Worm (Caenorhabditis elegans) whole organism, young adult: ENCODE results near the gene dvc-1.

Experiments used
- C06A6.2 ChIP-seq: fragments of 200-800 bp; sonication (Bioruptor generic); conservative IDR thresholded peaks from 2 replicates; pipeline ENCODE4 v1.3.6; 2022; ENCODE audit warnings: missing genetic modification characterization, missing compliant biosample characterization
- F22D6.2 ChIP-seq: sonication (generic microtip); optimal IDR thresholded peaks from 2 replicates; lab custom pipeline; 2016; ENCODE audit warnings: mild to moderate bottlenecking, missing genetic modification characterization, missing compliant biosample characterization
- F52B5.7 ChIP-seq: sonication (generic microtip); optimal IDR thresholded peaks from 2 replicates; lab custom pipeline; 2016; ENCODE audit warnings: mild to moderate bottlenecking, missing genetic modification characterization, missing compliant biosample characterization
- F57A8.1 ChIP-seq: fragments of 200-800 bp; sonication (Bioruptor generic); optimal IDR thresholded peaks from 2 replicates; lab custom pipeline; 2018; ENCODE audit warnings: mild to moderate bottlenecking, missing genetic modification characterization, moderate library complexity, missing compliant biosample characterization
- T07F8.4 ChIP-seq: sonication (generic microtip); optimal IDR thresholded peaks from 2 replicates; lab custom pipeline; 2016; ENCODE audit warnings: mild to moderate bottlenecking, missing genetic modification characterization, moderate library complexity, missing compliant biosample characterization
- T26A5.8 ChIP-seq: sonication (generic microtip); optimal IDR thresholded peaks from 2 replicates; lab custom pipeline; 2016; ENCODE audit warnings: missing genetic modification characterization, missing compliant biosample characterization
- Y67H2A.10 ChIP-seq: fragments of 200-800 bp; sonication (Bioruptor generic); conservative IDR thresholded peaks from 2 replicates; pipeline ENCODE4 v1.3.6; 2022; ENCODE audit warnings: missing genetic modification reagents, missing genetic modification characterization, missing compliant biosample characterization
- Y95B8A.8 ChIP-seq: fragments of 200-800 bp; sonication (Bioruptor generic); IDR thresholded peaks from 2 replicates; pipeline ENCODE4 v1.3.6; 2022; ENCODE audit warnings: missing genetic modification reagents, missing genetic modification characterization, missing compliant biosample characterization
- bed-2 ChIP-seq: fragments of 200-800 bp; sonication (Bioruptor generic); IDR thresholded peaks from 2 replicates; pipeline ENCODE4 v1.3.6; 2022; ENCODE audit warnings: missing genetic modification reagents, missing genetic modification characterization, missing compliant biosample characterization
- ceh-27 ChIP-seq: fragments of 200-800 bp; sonication (Bioruptor generic); optimal IDR thresholded peaks from 2 replicates; lab custom pipeline; 2018; ENCODE audit warnings: mild to moderate bottlenecking, missing genetic modification characterization, moderate library complexity, missing compliant biosample characterization
- ceh-79 ChIP-seq: sonication (generic microtip); optimal IDR thresholded peaks from 2 replicates; lab custom pipeline; 2017; ENCODE audit warnings: mild to moderate bottlenecking, missing genetic modification characterization, missing compliant biosample characterization
- efl-1 ChIP-seq: fragments of 150-350 bp; optimal IDR thresholded peaks from 2 replicates; lab custom pipeline; 2014; ENCODE audit warnings: missing biosample characterization, missing genetic modification reagents, missing genetic modification characterization
- egl-18 ChIP-seq: fragments of 200-800 bp; sonication (Bioruptor generic); IDR thresholded peaks from 2 replicates; pipeline ENCODE4 v1.3.6; 2022; ENCODE audit warnings: missing genetic modification reagents, missing genetic modification characterization, missing compliant biosample characterization
- egrh-3 ChIP-seq: fragments of 200-800 bp; sonication (Bioruptor generic); IDR thresholded peaks from 2 replicates; pipeline ENCODE4 v1.3.6; 2022; ENCODE audit warnings: missing genetic modification reagents, missing genetic modification characterization, missing compliant biosample characterization
- hlh-12 ChIP-seq: sonication (generic microtip); optimal IDR thresholded peaks from 2 replicates; lab custom pipeline; 2016; ENCODE audit warnings: missing genetic modification characterization, missing compliant biosample characterization
- hlh-26 ChIP-seq: fragments of 200-800 bp; sonication (Bioruptor generic); conservative IDR thresholded peaks from 2 replicates; pipeline ENCODE4 v1.3.6; 2022; ENCODE audit warnings: missing genetic modification reagents, missing genetic modification characterization, missing compliant biosample characterization
- hmg-1.2 ChIP-seq: fragments of 200-800 bp; sonication (Bioruptor generic); IDR thresholded peaks from 2 replicates; pipeline ENCODE4 v1.3.6; 2022; ENCODE audit warnings: missing genetic modification reagents, missing genetic modification characterization, missing compliant biosample characterization
- lag-1 ChIP-seq: fragments of 200-800 bp; sonication (Bioruptor generic); IDR thresholded peaks from 2 replicates; pipeline ENCODE4 v1.3.6; 2022; ENCODE audit warnings: missing genetic modification reagents, missing genetic modification characterization, missing compliant biosample characterization
- lin-54 ChIP-seq: fragments of 200-800 bp; sonication (Bioruptor generic); optimal IDR thresholded peaks from 2 replicates; lab custom pipeline; 2018; ENCODE audit warnings: mild to moderate bottlenecking, missing genetic modification characterization, missing compliant biosample characterization
- madf-3 ChIP-seq: fragments of 200-800 bp; sonication (Bioruptor generic); IDR thresholded peaks from 2 replicates; pipeline ENCODE4 v1.3.6; 2022; ENCODE audit warnings: missing genetic modification reagents, missing genetic modification characterization, missing compliant biosample characterization
- mcd-1 ChIP-seq: fragments of 200-800 bp; sonication (Bioruptor generic); IDR thresholded peaks from 2 replicates; pipeline ENCODE4 v1.3.6; 2022; ENCODE audit warnings: missing genetic modification reagents, missing genetic modification characterization, missing compliant biosample characterization
- mes-4 ChIP-seq: sonication (generic microtip); optimal IDR thresholded peaks from 2 replicates; lab custom pipeline; 2016; ENCODE audit warnings: missing genotype, missing genetic modification characterization, missing compliant biosample characterization
- nfya-1 ChIP-seq: sonication (generic microtip); optimal IDR thresholded peaks from 2 replicates; lab custom pipeline; 2017; ENCODE audit warnings: antibody characterized with exemption, missing compliant biosample characterization, missing genetic modification characterization, borderline replicate concordance; ENCODE audit not compliant: insufficient read depth
- nfya-2 ChIP-seq: fragments of 200-800 bp; sonication (Bioruptor generic); IDR thresholded peaks from 2 replicates; pipeline ENCODE4 v1.3.6; 2022; ENCODE audit warnings: missing genetic modification reagents, missing genetic modification characterization, missing compliant biosample characterization
- nfyb-1 ChIP-seq: fragments of 200-800 bp; sonication (Bioruptor generic); IDR thresholded peaks from 2 replicates; pipeline ENCODE4 v1.3.6; 2022; ENCODE audit warnings: missing genetic modification reagents, missing genetic modification characterization, missing compliant biosample characterization
- nhr-120 ChIP-seq: fragments of 200-800 bp; sonication (Bioruptor generic); IDR thresholded peaks from 2 replicates; pipeline ENCODE4 v1.3.6; 2022; ENCODE audit warnings: missing genetic modification characterization, missing compliant biosample characterization
- nhr-179 ChIP-seq: sonication (generic microtip); optimal IDR thresholded peaks from 2 replicates; lab custom pipeline; 2016; ENCODE audit warnings: mild to moderate bottlenecking, missing genetic modification characterization, missing compliant biosample characterization
- nhr-27 ChIP-seq: fragments of 200-800 bp; sonication (Bioruptor generic); optimal IDR thresholded peaks from 2 replicates; lab custom pipeline; 2018; ENCODE audit warnings: mild to moderate bottlenecking, missing genetic modification characterization, moderate library complexity, missing compliant biosample characterization
- pbrm-1 ChIP-seq: fragments of 200-800 bp; sonication (Bioruptor generic); IDR thresholded peaks from 2 replicates; pipeline ENCODE4 v1.3.6; 2022; ENCODE audit warnings: missing genetic modification reagents, missing genetic modification characterization, missing compliant biosample characterization
- repo-1 ChIP-seq: sonication (generic microtip); optimal IDR thresholded peaks from 2 replicates; lab custom pipeline; 2017; ENCODE audit warnings: mild to moderate bottlenecking, missing genetic modification characterization, missing compliant biosample characterization
- sea-2 ChIP-seq: fragments of 200-800 bp; sonication (Bioruptor generic); IDR thresholded peaks from 2 replicates; pipeline ENCODE4 v1.3.6; 2022; ENCODE audit warnings: missing genetic modification characterization, missing compliant biosample characterization
- snpc-3.4 ChIP-seq: sonication (generic microtip); optimal IDR thresholded peaks from 2 replicates; lab custom pipeline; 2017; ENCODE audit warnings: missing genetic modification characterization, mild to moderate bottlenecking, missing compliant biosample characterization, antibody characterized with exemption, moderate library complexity, missing genotype, missing genetic modification reagents
- snpc-4 ChIP-seq, 5 experiments: fragments of 150-350 bp in 1 of 5; sonication (generic microtip) in 4 of 5; optimal IDR thresholded peaks; 2 replicates each; lab custom pipeline; 2014 to 2018; ENCODE audit warnings: missing genetic modification characterization in 5 of 5, missing biosample characterization in 3 of 5, antibody characterized with exemption in 2 of 5, mild to moderate bottlenecking in 2 of 5, missing compliant biosample characterization in 2 of 5, missing genotype in 2 of 5, moderate library complexity in 2 of 5, missing genetic modification reagents in 1 of 5
- tbx-9 ChIP-seq: sonication (generic microtip); optimal IDR thresholded peaks from 2 replicates; lab custom pipeline; 2016; ENCODE audit warnings: borderline replicate concordance, missing genetic modification characterization, inconsistent platforms, missing compliant biosample characterization
- tlf-1 ChIP-seq: fragments of 200-800 bp; sonication (Bioruptor generic); optimal IDR thresholded peaks from 2 replicates; lab custom pipeline; 2018; ENCODE audit warnings: mild to moderate bottlenecking, missing genetic modification characterization, missing compliant biosample characterization
- unc-62 ChIP-seq: fragments of 150-350 bp; optimal IDR thresholded peaks from 2 replicates; lab custom pipeline; 2014; ENCODE audit warnings: missing biosample characterization, missing genetic modification reagents, missing genetic modification characterization
- ztf-28 ChIP-seq: fragments of 200-800 bp; sonication (Bioruptor generic); IDR thresholded peaks from 2 replicates; pipeline ENCODE4 v1.3.6; 2022; ENCODE audit warnings: missing genetic modification reagents, missing genetic modification characterization, missing compliant biosample characterization
- ztf-3 ChIP-seq: fragments of 200-800 bp; sonication (Bioruptor generic); optimal IDR thresholded peaks from 2 replicates; lab custom pipeline; 2018; ENCODE audit warnings: mild to moderate bottlenecking, missing genetic modification characterization, missing compliant biosample characterization
- ztf-6 ChIP-seq: fragments of 200-800 bp; sonication (Bioruptor generic); IDR thresholded peaks from 2 replicates; pipeline ENCODE4 v1.3.6; 2022; ENCODE audit warnings: missing genetic modification reagents, missing genetic modification characterization, missing compliant biosample characterization

The dvc-1 gene

DNA sequence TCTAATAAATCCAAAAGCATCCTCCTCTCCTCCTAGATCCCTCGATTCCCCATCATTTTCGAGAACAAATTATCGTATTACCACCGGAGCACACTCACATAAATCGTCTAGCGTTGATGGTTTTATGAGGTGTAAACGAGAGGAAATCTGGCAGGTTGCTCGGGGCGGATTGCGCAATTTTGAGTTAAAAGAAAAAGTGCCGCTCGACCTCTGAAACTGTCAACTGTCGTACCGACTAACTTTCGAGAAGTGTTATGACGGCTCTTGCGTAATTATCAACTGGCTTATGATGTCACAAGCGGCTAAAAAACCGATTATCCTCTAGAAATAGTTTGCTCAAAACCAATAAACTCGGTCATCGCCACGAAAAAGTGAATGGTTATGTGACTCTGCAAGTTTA lies 32.7 kb downstream of the dvc-1 start:
- TF ChIP-seq hmg-1.2 (GFP tag; lab: Robert Waterston, UW) (no peak), unc-62 (peak; percentile 5)

DNA sequence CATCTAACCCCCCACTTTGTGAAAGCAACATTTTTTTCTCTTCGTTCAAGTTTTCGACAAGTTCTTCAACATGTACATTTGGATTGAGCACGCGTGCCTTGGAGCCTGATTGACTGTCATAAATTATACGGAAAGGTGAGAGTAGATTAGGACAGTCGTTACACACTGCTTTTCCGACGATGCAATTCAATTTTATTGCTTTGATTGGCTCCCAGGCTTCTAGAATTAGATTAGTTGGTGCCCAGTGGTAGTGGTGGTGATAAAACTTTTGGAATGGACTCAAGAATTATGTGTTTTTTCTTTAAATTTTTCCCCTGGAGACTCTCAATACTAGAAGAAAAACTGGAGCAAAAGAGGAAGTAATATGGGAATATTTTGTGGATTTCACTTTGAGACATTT lies 34.7 kb downstream of the dvc-1 start:
- TF ChIP-seq egl-18 (GFP tag; lab: Robert Waterston, UW) (no peak), ztf-6 (no peak), lag-1 (GFP tag; lab: Robert Waterston, UW) (no peak), hlh-26 (GFP tag; lab: Robert Waterston, UW) (no peak), lin-54 (no peak), nfya-2 (GFP tag; lab: Robert Waterston, UW) (no peak), unc-62 (no peak), tlf-1 (GFP tag; lab: Kevin White, UChicago) (no peak), nhr-120 (GFP tag; lab: Robert Waterston, UW) (no peak), F22D6.2 (tag; lab: Kevin White, UChicago) (no peak), ztf-28 (no peak), nfya-1 (tag; lab: Kevin White, UChicago) (no peak)
- TF ChIP-seq, all 124 proteins: peak for 0

- no peak for TF ChIP-seq snpc-4 (GFP tag; optimal IDR thresholded peaks at IDR 0.05; lab: Kevin White, UChicago)
- no peak for TF ChIP-seq snpc-4 (tag; optimal IDR thresholded peaks at IDR 0.05; lab: Kevin White, UChicago)
- TF ChIP-seq efl-1: no peak
- TF ChIP-seq mcd-1: no peak
- TF ChIP-seq lag-1 (GFP tag; lab: Robert Waterston, UW): no peak
- no peak for TF ChIP-seq hlh-12
- no peak for TF ChIP-seq Y95B8A.8 (GFP tag; lab: Robert Waterston, UW)
- TF ChIP-seq ztf-3: no peak
- TF ChIP-seq egrh-3 (GFP tag; lab: Robert Waterston, UW): no peak
- no peak for TF ChIP-seq Y67H2A.10 (GFP tag; lab: Robert Waterston, UW)
- no peak for TF ChIP-seq snpc-3.4 (tag; lab: Kevin White, UChicago)
- TF ChIP-seq T26A5.8 (tag; lab: Kevin White, UChicago): no peak
- no peak for TF ChIP-seq C06A6.2
- no peak for TF ChIP-seq nfya-2 (GFP tag; lab: Robert Waterston, UW)
- no peak for TF ChIP-seq ztf-28
- no peak for TF ChIP-seq pbrm-1 (GFP tag; lab: Robert Waterston, UW)
- TF ChIP-seq bed-2 (GFP tag; lab: Robert Waterston, UW): no peak
- no peak for TF ChIP-seq ceh-27 (GFP tag; lab: Kevin White, UChicago)
Measured at ce11 chrV:11201826-11202565, 37.1 kb downstream of the dvc-1 start, which contains the start of gene K10D6.4. Gene K10D6.4 (plus strand): TSS chrV:11201925.

DNA sequence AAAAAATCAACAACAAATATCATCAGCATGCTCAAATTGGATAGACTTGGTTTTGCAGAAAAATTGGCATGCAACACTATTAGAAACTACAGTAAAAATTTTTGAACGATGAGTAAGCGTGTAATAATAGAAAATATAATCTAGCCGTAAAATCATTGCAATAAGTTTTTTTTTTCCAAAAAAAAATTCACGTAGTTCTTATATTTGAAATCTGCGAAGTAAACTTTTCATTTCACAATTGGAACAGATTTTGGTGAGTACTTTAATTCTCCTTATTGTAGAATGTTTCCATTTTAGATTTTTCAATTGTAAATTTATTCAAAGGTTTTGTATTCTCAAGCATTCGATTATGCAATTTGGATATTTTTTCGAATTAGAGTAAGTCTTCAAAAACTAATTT lies 38.8 kb downstream of the dvc-1 start, which contains the start of gene K10D6.3:
TSS of gene K10D6.3 (plus strand) at position 301 of the 400 bp plus-strand sequence.
- TF ChIP-seq madf-3 (GFP tag; lab: Robert Waterston, UW): no peak
- no peak for TF ChIP-seq ceh-79 (tag; lab: Kevin White, UChicago)
- no peak for TF ChIP-seq egrh-3 (GFP tag; lab: Robert Waterston, UW)
- TF ChIP-seq mes-4 (tag; lab: Kevin White, UChicago): no peak
- TF ChIP-seq hlh-12: no peak
- no peak for TF ChIP-seq F57A8.1 (GFP tag; lab: Kevin White, UChicago)
- no peak for TF ChIP-seq tbx-9
- TF ChIP-seq T07F8.4 (tag; lab: Kevin White, UChicago): no peak
- no peak for TF ChIP-seq ztf-6
- TF ChIP-seq nfyb-1 (GFP tag; lab: Robert Waterston, UW): no peak
- TF ChIP-seq nhr-27 (tag; lab: Kevin White, UChicago): no peak
- no peak for TF ChIP-seq F52B5.7 (tag; lab: Kevin White, UChicago)
- no peak for TF ChIP-seq unc-62
- no peak for TF ChIP-seq Y67H2A.10 (GFP tag; lab: Robert Waterston, UW)
- TF ChIP-seq repo-1 (tag; lab: Kevin White, UChicago): no peak
- TF ChIP-seq sea-2 (GFP tag; lab: Robert Waterston, UW): no peak
- TF ChIP-seq tlf-1 (GFP tag; lab: Kevin White, UChicago): no peak
- no peak for TF ChIP-seq nhr-179 (tag; lab: Kevin White, UChicago)
